Fruit fly (Drosophila melanogaster) whole organism, embryonic: ENCODE data around the gene CG12947.

Source experiments
- CG10462 ChIP-seq: fragments of 200-800 bp; sonication (Bioruptor generic); optimal IDR thresholded peaks from 2 replicates; lab custom pipeline; 2016; ENCODE audit warnings: missing biosample characterization, missing genetic modification characterization
- CG10959 ChIP-seq: fragments of 200-800 bp; sonication (Bioruptor generic); IDR thresholded peaks from 2 replicates; pipeline ENCODE4 v1.3.6; 2022; ENCODE audit warnings: missing biosample characterization, missing genetic modification characterization
- CG12769 ChIP-seq: fragments of 200-800 bp; sonication (Bioruptor generic); optimal IDR thresholded peaks from 2 replicates; lab custom pipeline; 2019; ENCODE audit warnings: missing biosample characterization, mild to moderate bottlenecking, missing genetic modification characterization, moderate library complexity
- CG13775 ChIP-seq: fragments of 200-800 bp; sonication (Bioruptor generic); optimal IDR thresholded peaks from 3 replicates; lab custom pipeline; 2017; ENCODE audit warnings: missing biosample characterization, mild to moderate bottlenecking, missing genetic modification characterization
- CG14667 ChIP-seq: fragments of 200-800 bp; sonication (Bioruptor generic); IDR thresholded peaks from 2 replicates; pipeline ENCODE4 v1.3.6; 2022; ENCODE audit warnings: missing biosample characterization, missing genetic modification characterization
- CG15269 ChIP-seq: fragments of 200-800 bp; sonication (Bioruptor generic); optimal IDR thresholded peaks from 2 replicates; lab custom pipeline; 2018; ENCODE audit warnings: missing biosample characterization, mild to moderate bottlenecking, missing genetic modification characterization, moderate library complexity
- CG16815 ChIP-seq: fragments of 200-800 bp; sonication (Bioruptor generic); optimal IDR thresholded peaks from 3 replicates; lab custom pipeline; 2017; ENCODE audit warnings: missing biosample characterization, mild to moderate bottlenecking, missing genetic modification characterization
- CG2712 ChIP-seq: fragments of 200-800 bp; optimal IDR thresholded peaks from 3 replicates; lab custom pipeline; 2019; ENCODE audit warnings: missing biosample characterization, mild to moderate bottlenecking, missing genetic modification characterization, moderate library complexity
- CG3281 ChIP-seq: fragments of 200-800 bp; sonication (Bioruptor generic); optimal IDR thresholded peaks from 3 replicates; lab custom pipeline; 2017; ENCODE audit warnings: missing biosample characterization, mild to moderate bottlenecking, missing genetic modification characterization
- CG3838 ChIP-seq: fragments of 200-800 bp; sonication (Bioruptor generic); optimal IDR thresholded peaks from 3 replicates; lab custom pipeline; 2016; ENCODE audit warnings: missing biosample characterization, missing genetic modification characterization
- CG4730 ChIP-seq: fragments of 200-800 bp; sonication (Bioruptor generic); IDR thresholded peaks from 2 replicates; pipeline ENCODE4 v1.3.6; 2022; ENCODE audit warnings: missing biosample characterization, missing genetic modification characterization
- CG6791 ChIP-seq: fragments of 200-800 bp; sonication (Bioruptor generic); IDR thresholded peaks from 3 replicates; pipeline ENCODE4 v1.3.6; 2022; ENCODE audit warnings: missing biosample characterization, missing genetic modification characterization; ENCODE audit not compliant: partially characterized antibody
- CG7745 ChIP-seq: fragments of 200-800 bp; sonication (Bioruptor generic); optimal IDR thresholded peaks from 2 replicates; lab custom pipeline; 2018; ENCODE audit warnings: missing biosample characterization, mild to moderate bottlenecking, missing genetic modification characterization, moderate library complexity
- CG7987 ChIP-seq: fragments of 200-800 bp; sonication (Bioruptor generic); optimal IDR thresholded peaks from 2 replicates; lab custom pipeline; 2018; ENCODE audit warnings: missing biosample characterization, mild to moderate bottlenecking, missing genetic modification characterization, moderate library complexity
- CG8765 ChIP-seq: fragments of 200-800 bp; sonication (Bioruptor generic); IDR thresholded peaks from 2 replicates; pipeline ENCODE4 v1.3.6; 2022; ENCODE audit warnings: missing biosample characterization, missing genetic modification characterization
- CG9215 ChIP-seq: fragments of 200-800 bp; sonication (Bioruptor generic); IDR thresholded peaks from 2 replicates; pipeline ENCODE4 v1.3.6; 2022; ENCODE audit warnings: missing biosample characterization, missing genetic modification characterization
- CG9797 ChIP-seq: fragments of 200-800 bp; sonication (Bioruptor generic); optimal IDR thresholded peaks from 3 replicates; lab custom pipeline; 2018; ENCODE audit warnings: missing biosample characterization, mild to moderate bottlenecking, missing genetic modification characterization
- CG9817 ChIP-seq: fragments of 200-800 bp; sonication (Bioruptor generic); optimal IDR thresholded peaks from 2 replicates; lab custom pipeline; 2018; ENCODE audit warnings: missing biosample characterization, mild to moderate bottlenecking, missing genetic modification characterization, moderate library complexity
- CoRest ChIP-seq: fragments of 200-800 bp; sonication (Bioruptor generic); optimal IDR thresholded peaks from 3 replicates; lab custom pipeline; 2018; ENCODE audit warnings: missing biosample characterization, mild to moderate bottlenecking, missing genetic modification characterization, moderate library complexity
- Dp ChIP-seq: fragments of 200-800 bp; sonication (Bioruptor generic); optimal IDR thresholded peaks from 2 replicates; lab custom pipeline; 2018; ENCODE audit warnings: missing biosample characterization, mild to moderate bottlenecking, missing genetic modification characterization, moderate library complexity
- Dref ChIP-seq: fragments of 200-800 bp; sonication (Bioruptor generic); IDR thresholded peaks from 2 replicates; pipeline ENCODE4 v1.3.6; 2022; ENCODE audit warnings: missing biosample characterization, missing genetic modification characterization
- Ets97D ChIP-seq: fragments of 200-800 bp; sonication (Bioruptor generic); optimal IDR thresholded peaks from 3 replicates; lab custom pipeline; 2016; ENCODE audit warnings: missing biosample characterization, missing genetic modification characterization
- Hey ChIP-seq: fragments of 200-800 bp; sonication (Bioruptor generic); optimal IDR thresholded peaks from 3 replicates; lab custom pipeline; 2018; ENCODE audit warnings: missing biosample characterization, mild to moderate bottlenecking, missing genetic modification characterization
- Mrtf ChIP-seq: fragments of 200-800 bp; sonication (Bioruptor generic); IDR thresholded peaks from 3 replicates; pipeline ENCODE4 v1.3.6; 2022; ENCODE audit warnings: missing biosample characterization, missing genetic modification characterization
- Oaz ChIP-seq: fragments of 200-800 bp; sonication (Bioruptor generic); IDR thresholded peaks from 2 replicates; pipeline ENCODE4 v1.3.6; 2022; ENCODE audit warnings: missing biosample characterization, missing genetic modification characterization
- Oli ChIP-seq: fragments of 200-800 bp; sonication (Bioruptor generic); optimal IDR thresholded peaks from 2 replicates; lab custom pipeline; 2018; ENCODE audit warnings: missing biosample characterization, mild to moderate bottlenecking, missing genetic modification characterization, moderate library complexity
- Sox102F ChIP-seq: fragments of 200-800 bp; sonication (Bioruptor generic); optimal IDR thresholded peaks from 2 replicates; lab custom pipeline; 2018; ENCODE audit warnings: missing biosample characterization, mild to moderate bottlenecking, missing genetic modification characterization, moderate library complexity
- Ssrp ChIP-seq: fragments of 200-800 bp; sonication (Bioruptor generic); optimal IDR thresholded peaks from 2 replicates; lab custom pipeline; 2018; ENCODE audit warnings: missing biosample characterization, mild to moderate bottlenecking, missing genetic modification characterization, moderate library complexity
- ac ChIP-seq: fragments of 200-800 bp; sonication (Bioruptor generic); optimal IDR thresholded peaks from 3 replicates; lab custom pipeline; 2017; ENCODE audit warnings: missing biosample characterization, mild to moderate bottlenecking, missing genetic modification characterization
- al ChIP-seq: fragments of 200-800 bp; sonication (Bioruptor generic); IDR thresholded peaks from 2 replicates; pipeline ENCODE4 v1.3.6; 2022; ENCODE audit warnings: missing biosample characterization, missing genetic modification characterization
- cas ChIP-seq: fragments of 200-800 bp; sonication (Bioruptor generic); IDR thresholded peaks from 2 replicates; pipeline ENCODE4 v1.3.6; 2022; ENCODE audit warnings: missing biosample characterization, missing genetic modification characterization
- esg ChIP-seq: fragments of 200-800 bp; sonication (Bioruptor generic); conservative IDR thresholded peaks from 2 replicates; pipeline ENCODE4 v1.3.6; 2022; ENCODE audit warnings: missing biosample characterization, missing genetic modification characterization
- eve ChIP-seq, 2 experiments: fragments of >200 bp; optimal IDR thresholded peaks; 2 replicates each; lab custom pipeline; 2017; ENCODE audit warnings: missing biosample characterization in 2 of 2, missing genetic modification characterization in 2 of 2
- exex ChIP-seq: fragments of 200-800 bp; sonication (Bioruptor generic); optimal IDR thresholded peaks from 4 replicates; lab custom pipeline; 2018; ENCODE audit warnings: missing biosample characterization, mild to moderate bottlenecking, missing genetic modification characterization, moderate library complexity
- ham ChIP-seq: fragments of 200-800 bp; sonication (Bioruptor generic); IDR thresholded peaks from 2 replicates; pipeline ENCODE4 v1.3.6; 2022; ENCODE audit warnings: missing biosample characterization, missing genetic modification characterization
- hb ChIP-seq: fragments of 200-800 bp; sonication (Bioruptor generic); IDR thresholded peaks from 3 replicates; pipeline ENCODE4 v1.3.6; 2022; ENCODE audit warnings: missing biosample characterization, missing genetic modification characterization; ENCODE audit not compliant: partially characterized antibody
- hth ChIP-seq: fragments of >200 bp; optimal IDR thresholded peaks from 2 replicates; lab custom pipeline; 2017; ENCODE audit warnings: inconsistent platforms
- lab ChIP-seq: fragments of 200-800 bp; sonication (Bioruptor generic); optimal IDR thresholded peaks from 3 replicates; lab custom pipeline; 2017; ENCODE audit warnings: missing biosample characterization, missing genetic modification characterization, mild to moderate bottlenecking, moderate library complexity, missing genetic modification reagents
- maf-S ChIP-seq: fragments of 200-800 bp; sonication (Bioruptor generic); optimal IDR thresholded peaks from 2 replicates; lab custom pipeline; 2016; ENCODE audit warnings: missing biosample characterization, missing genetic modification characterization
- nerfin-2 ChIP-seq: fragments of 200-800 bp; sonication (Bioruptor generic); IDR thresholded peaks from 2 replicates; pipeline ENCODE4 v1.3.6; 2022; ENCODE audit warnings: missing biosample characterization, missing genetic modification characterization; ENCODE audit not compliant: partially characterized antibody
- peb ChIP-seq: fragments of 200-800 bp; sonication (Bioruptor generic); IDR thresholded peaks from 2 replicates; pipeline ENCODE4 v1.3.6; 2022; ENCODE audit warnings: missing biosample characterization, missing genetic modification characterization
- phol ChIP-seq: fragments of 200-800 bp; sonication (Bioruptor generic); optimal IDR thresholded peaks from 3 replicates; lab custom pipeline; 2018; ENCODE audit warnings: missing biosample characterization, mild to moderate bottlenecking, missing genetic modification characterization, moderate library complexity
- pita ChIP-seq: fragments of 200-800 bp; sonication (Bioruptor generic); optimal IDR thresholded peaks from 2 replicates; lab custom pipeline; 2017; ENCODE audit warnings: missing biosample characterization, mild to moderate bottlenecking, missing genetic modification characterization
- prd ChIP-seq, 3 experiments: fragments of >200 bp in 2 of 3; fragments of 200-800 bp in 1 of 3; sonication (Bioruptor generic) in 1 of 3; optimal IDR thresholded peaks in 2 of 3; IDR thresholded peaks in 1 of 3; 2 replicates in 2 of 3; 3 replicates in 1 of 3; pipeline versions ENCODE4 v1.3.6 to Lab custom; 2017 to 2022; ENCODE audit warnings: missing biosample characterization in 1 of 3, missing genetic modification characterization in 1 of 3
- row ChIP-seq: fragments of 200-800 bp; sonication (Bioruptor generic); IDR thresholded peaks from 3 replicates; pipeline ENCODE4 v1.3.6; 2022; ENCODE audit warnings: missing biosample characterization, missing genetic modification characterization
- sim ChIP-seq: fragments of 200-800 bp; sonication (Bioruptor generic); IDR thresholded peaks from 2 replicates; pipeline ENCODE4 v1.3.6; 2022; ENCODE audit warnings: missing biosample characterization, missing genetic modification characterization
- sima ChIP-seq: fragments of 200-800 bp; sonication (Bioruptor generic); optimal IDR thresholded peaks from 2 replicates; lab custom pipeline; 2016; ENCODE audit warnings: missing biosample characterization, missing genetic modification characterization
- sob ChIP-seq: fragments of 200-800 bp; sonication (Bioruptor generic); IDR thresholded peaks from 2 replicates; pipeline ENCODE4 v1.3.6; 2022; ENCODE audit warnings: missing biosample characterization, missing genetic modification characterization
- trem ChIP-seq: fragments of 200-800 bp; optimal IDR thresholded peaks from 3 replicates; lab custom pipeline; 2019; ENCODE audit warnings: missing biosample characterization, mild to moderate bottlenecking, missing genetic modification characterization, moderate library complexity
- unpg ChIP-seq: fragments of 200-800 bp; sonication (Bioruptor generic); optimal IDR thresholded peaks from 3 replicates; lab custom pipeline; 2018; ENCODE audit warnings: missing biosample characterization, mild to moderate bottlenecking, missing genetic modification characterization, moderate library complexity

The CG12947 gene

DNA sequence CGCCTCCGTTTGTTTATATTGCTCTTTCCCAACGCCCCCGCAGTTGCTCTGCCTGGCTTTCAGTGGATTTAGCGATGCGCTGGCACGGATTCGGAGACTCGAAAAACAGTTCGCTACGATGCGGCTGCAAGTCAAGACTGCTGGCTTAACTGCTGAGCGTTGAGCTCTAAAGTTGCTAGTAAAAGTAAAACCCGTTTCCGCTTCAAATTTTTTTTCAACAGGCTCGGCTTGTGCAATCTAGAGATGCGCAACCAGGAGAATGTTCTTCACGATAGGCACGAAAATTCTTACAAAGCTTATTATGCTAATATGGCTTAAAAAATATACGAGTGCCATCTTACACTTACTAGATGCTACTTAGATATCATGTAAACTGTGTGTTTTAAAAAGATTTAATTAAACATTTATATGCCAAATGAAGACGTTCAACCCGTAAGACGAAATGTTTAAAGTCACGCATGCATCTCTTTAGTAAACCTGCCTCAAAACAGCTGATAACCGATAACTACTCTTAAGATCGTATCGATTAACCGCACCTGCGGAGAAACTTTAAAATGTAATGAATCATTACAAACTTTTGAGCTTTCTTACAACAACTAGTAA, 32.5 kb upstream of the CG12947 start, which contains the start of gene CG12948 (continued):
- TF ChIP-seq CG2712 (no peak), Mrtf (GFP tag; lab: Robert Waterston, UW) (no peak), CG13775 (peak; percentile 57), sima (GFP tag; lab: Kevin White, UChicago) (no peak), CG4730 (no peak), maf-S (GFP tag; lab: Kevin White, UChicago) (peak; percentile 56), CG9797 (GFP tag; lab: Kevin White, UChicago) (no peak), CG3838 (no peak), trem (tag; lab: Kevin White, UChicago) (peak; percentile 56), CG9215 (GFP tag; lab: Robert Waterston, UW) (0 out of 2 replicates have a peak, but pooled peaks have one; percentile 44), CG10959 (GFP tag; lab: Robert Waterston, UW) (no peak), lab (GFP tag; lab: Kevin White, UChicago) (no peak), unpg (GFP tag; lab: Kevin White, UChicago) (no peak), peb (no peak), CG7987 (no peak), CG12769 (peak; percentile 56), prd (optimal IDR thresholded peaks at IDR 0.05; lab: Kevin White, UChicago) (no peak), prd (GFP tag; IDR thresholded peaks at IDR 0.05; lab: Robert Waterston, UW) (peak; percentile 34; the same call in 1 of the 3 replicates), exex (tag; lab: Kevin White, UChicago) (no peak), CG7745 (tag; lab: Kevin White, UChicago) (no peak), CG6791 (peak; percentile 72), ham (GFP tag; lab: Robert Waterston, UW) (no peak), pita (GFP tag; lab: Kevin White, UChicago) (no peak), Ssrp (no peak), sob (peak; percentile 60), phol (peak; percentile 45), CG15269 (tag; lab: Kevin White, UChicago) (no peak), Dp (GFP tag; lab: Kevin White, UChicago) (no peak), Oli (tag; lab: Kevin White, UChicago) (no peak), hth (lab: Kevin White, UChicago) (no peak), esg (GFP tag; lab: Robert Waterston, UW) (peak; percentile 42), CG8765 (GFP tag; lab: Robert Waterston, UW) (no peak), CoRest (tag; lab: Kevin White, UChicago) (peak; percentile 58), Sox102F (GFP tag; lab: Kevin White, UChicago) (no peak), nerfin-2 (no peak), ac (GFP tag; lab: Kevin White, UChicago) (no peak), sim (GFP tag; lab: Robert Waterston, UW) (no peak), Dref (peak; percentile 56), CG16815 (GFP tag; lab: Kevin White, UChicago) (no peak), CG9817 (peak; percentile 54), eve (GFP tag; optimal IDR thresholded peaks at IDR 0.05; lab: Kevin White, UChicago) (no peak), hb (peak; percentile 88), CG3281 (GFP tag; lab: Kevin White, UChicago) (peak; percentile 71), row (GFP tag; lab: Robert Waterston, UW) (peak; percentile 95), CG10462 (no peak), cas (GFP tag; lab: Robert Waterston, UW) (no peak), al (GFP tag; lab: Robert Waterston, UW) (peak; percentile 42; the same call in 1 of the 2 replicates), Oaz (GFP tag; lab: Robert Waterston, UW) (no peak), Hey (tag; lab: Kevin White, UChicago) (no peak), Ets97D (GFP tag; lab: Kevin White, UChicago) (peak; percentile 46), CG14667 (no peak)
